Worm (Caenorhabditis elegans) whole organism, dauer: ENCODE measurements around the gene F57B9.3.
"Not testable (repeated sequence)": the region's sequence is repeated elsewhere in the genome, so short reads cannot be mapped to it uniquely, and the experiment has no call there.

ENCODE experiments used
- unc-62 ChIP-seq: sonication (generic microtip); optimal IDR thresholded peaks from 2 replicates; lab custom pipeline; 2017; ENCODE audit warnings: missing biosample characterization, missing genetic modification reagents, missing genetic modification characterization

The F57B9.3 gene

DNA sequence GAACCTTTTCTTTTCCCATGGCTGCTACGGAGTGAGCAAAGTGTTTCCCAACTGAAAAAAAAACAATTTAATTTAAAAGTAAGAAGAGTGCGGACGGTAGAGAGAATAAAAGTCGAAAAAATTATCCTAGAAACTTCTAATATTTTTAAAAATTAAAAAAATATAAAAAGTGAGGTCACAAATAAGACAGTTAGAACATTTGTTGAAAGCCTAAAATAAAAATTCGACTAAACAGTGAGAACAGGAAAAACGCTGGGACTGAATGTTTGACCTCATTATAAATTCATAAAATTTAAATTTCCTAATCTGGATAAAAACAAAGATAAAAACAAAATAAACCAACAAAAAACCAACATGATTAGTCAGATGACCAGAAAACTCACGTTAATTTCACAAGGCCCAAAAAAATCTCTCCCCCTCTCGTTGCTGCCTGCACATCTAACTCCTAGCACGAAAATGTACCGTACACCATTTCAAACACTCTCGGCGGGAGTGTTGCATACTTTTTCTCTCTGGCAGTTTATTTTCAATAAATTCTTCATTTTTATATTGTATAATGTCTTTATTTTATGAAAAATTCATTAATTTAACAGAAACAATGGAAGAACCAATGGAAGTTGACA, 32.1 kb downstream of the F57B9.3 start, which contains the start of the genes eef-1A.1 and rfc-4:
eef-1A.1 (minus strand) TSS at position 51 of the 623 bp plus-strand sequence.
rfc-4 (plus strand) TSS at position 592 of the 623 bp plus-strand sequence.
- TF ChIP-seq unc-62 (GFP tag; lab: Kevin White, UChicago) = no peak

ce11 chrIII:6973682-6974081, 34.1 kb downstream of the F57B9.3 start, which contains the start of gene F31E3.2:
F31E3.2 (plus strand) TSS chrIII:6973982.
- no peak for TF ChIP-seq unc-62 (GFP tag; lab: Kevin White, UChicago)

ce11 chrIII:6974952-6975351, 35.3 kb downstream of the F57B9.3 start:
- TF ChIP-seq unc-62 (GFP tag; lab: Kevin White, UChicago) = no peak

ce11 chrIII:6978875-6979274, 39.3 kb downstream of the F57B9.3 start:
- no peak for TF ChIP-seq unc-62 (GFP tag; lab: Kevin White, UChicago)

DNA sequence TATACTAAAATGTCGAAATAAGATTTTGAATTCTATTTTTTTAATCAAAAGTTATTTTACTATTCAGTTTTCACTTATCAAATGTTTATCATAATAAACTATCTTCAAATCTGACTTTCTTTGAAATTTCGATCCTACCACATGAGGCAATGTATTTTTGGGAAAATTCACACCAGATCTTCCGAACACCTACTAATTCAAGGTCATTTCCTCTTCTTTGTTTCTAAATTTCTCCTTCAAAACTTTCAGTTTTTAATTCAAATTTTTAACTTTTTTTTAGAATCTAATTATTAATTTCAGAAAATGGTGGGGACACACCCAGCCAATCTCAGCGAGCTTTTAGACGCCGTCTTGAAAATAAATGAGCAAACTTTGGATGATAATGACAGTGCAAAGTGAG, 40.0 kb downstream of the F57B9.3 start, which contains the start of gene ceh-20:
ceh-20 (plus strand) TSS at position 301 of the 400 bp plus-strand sequence.
- TF ChIP-seq unc-62 (GFP tag; lab: Kevin White, UChicago) = no peak

DNA sequence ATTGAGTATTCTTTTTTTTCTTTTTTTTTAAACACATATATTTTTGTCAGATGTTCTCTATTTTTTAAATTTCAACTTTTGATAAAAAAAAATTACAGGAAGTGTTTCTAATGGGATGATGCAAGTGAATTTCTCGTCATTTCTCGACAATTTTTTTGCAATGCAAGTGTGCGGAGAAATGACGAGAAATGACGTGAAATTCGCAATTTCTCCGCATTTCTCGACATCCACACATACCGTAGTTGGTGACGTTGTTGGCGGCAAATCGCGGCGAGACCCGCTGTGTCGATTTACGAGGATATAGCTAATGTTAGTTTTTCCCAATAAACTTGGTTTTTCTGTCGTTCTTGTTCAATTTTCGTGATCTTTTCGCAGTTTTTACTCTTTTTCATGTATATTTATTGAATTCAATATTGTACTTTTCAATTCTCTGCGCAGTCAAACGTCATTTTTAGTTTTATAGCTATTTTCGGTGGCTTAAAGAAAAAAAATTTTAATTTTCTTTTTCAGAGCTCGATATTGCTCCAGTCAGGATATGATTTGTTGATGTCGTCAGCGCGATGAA, 42.4 kb downstream of the F57B9.3 start, which contains the start of gene F31E3.6:
F31E3.6 (plus strand) TSS at position 93 of the 565 bp plus-strand sequence.
- TF ChIP-seq unc-62 (GFP tag; lab: Kevin White, UChicago) = not testable (repeated sequence)

DNA sequence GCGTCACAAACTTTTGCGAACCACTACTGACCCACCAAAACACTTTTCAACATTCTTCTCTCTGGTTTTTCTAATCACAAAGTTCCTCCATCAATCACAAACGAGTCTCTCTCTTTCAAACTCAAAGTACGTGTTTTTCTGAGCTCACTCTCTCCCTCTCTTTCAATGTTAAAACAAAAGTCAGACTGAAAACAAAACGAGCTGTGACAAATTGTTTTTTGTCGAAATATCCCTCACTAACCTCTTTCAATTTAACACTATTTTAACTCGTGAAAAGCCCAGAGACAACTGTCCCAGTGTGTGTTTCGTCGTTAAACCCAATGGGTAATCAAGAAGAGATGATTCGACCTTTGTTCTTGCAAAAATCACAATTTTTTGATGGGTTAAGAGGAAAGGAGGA, 48.4 kb downstream of the F57B9.3 start:
- no peak for TF ChIP-seq unc-62 (GFP tag; lab: Kevin White, UChicago)

DNA sequence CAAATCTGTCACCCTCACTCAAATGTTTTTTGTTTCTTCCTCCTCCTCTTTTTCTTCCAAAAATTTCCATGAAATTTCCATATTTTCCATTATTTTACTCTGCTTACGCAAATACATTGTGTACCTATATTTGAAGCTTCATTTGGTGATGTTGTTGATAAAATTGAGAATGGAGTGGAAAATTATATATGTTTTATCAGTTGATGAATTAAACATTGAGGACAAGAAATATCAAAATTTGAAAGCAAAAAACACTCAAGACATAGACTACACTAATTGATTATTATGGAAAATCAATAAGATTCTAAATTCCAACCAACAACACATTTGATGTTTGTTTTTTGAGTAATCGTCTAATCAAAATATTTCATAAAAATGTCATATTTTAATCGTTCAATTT, 49.6 kb downstream of the F57B9.3 start:
- TF ChIP-seq unc-62 (GFP tag; lab: Kevin White, UChicago) = no peak

DNA sequence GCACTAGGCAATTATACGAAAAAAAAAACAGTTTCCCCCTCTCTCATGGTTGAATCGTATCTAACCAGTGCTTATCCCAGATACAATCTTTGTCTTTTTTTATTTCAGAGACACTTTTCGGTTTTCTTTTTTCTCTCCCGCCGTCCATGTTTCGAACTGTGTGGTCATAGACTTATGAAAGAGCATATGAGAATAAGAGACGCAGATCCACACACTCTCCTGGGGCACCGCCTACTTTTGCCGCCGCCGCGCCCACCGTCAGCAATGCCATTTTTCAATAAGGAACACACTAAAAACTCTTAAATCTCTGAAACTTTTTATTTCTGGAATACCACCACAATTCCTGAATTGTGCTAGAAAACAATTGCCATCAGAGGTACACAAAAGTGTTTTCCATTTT, 50.3 kb downstream of the F57B9.3 start, which contains the start of gene prk-1:
prk-1 (plus strand) TSS at position 269 of the 400 bp plus-strand sequence.
- TF ChIP-seq unc-62 (GFP tag; lab: Kevin White, UChicago) = no peak

DNA sequence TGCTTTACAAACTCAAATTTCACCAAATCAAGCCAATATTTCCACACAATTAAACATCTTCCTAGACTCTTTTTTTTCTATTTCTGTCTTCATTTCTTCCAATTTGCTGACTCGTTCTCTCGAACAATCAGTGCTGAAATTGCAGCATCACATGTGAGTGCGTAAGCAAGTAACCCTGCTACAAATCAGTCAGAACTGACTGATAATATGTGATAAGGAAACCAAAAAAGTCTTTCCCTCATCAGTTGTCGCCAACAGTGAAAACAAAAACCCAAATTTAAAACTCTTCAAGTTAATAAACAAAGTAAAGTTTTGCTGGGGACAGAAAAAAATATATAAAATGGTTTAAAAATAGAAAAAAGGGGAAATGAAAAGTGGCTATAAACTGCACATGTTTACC, 51.8 kb downstream of the F57B9.3 start:
- no peak for TF ChIP-seq unc-62 (GFP tag; lab: Kevin White, UChicago)
